Fruit fly (Drosophila melanogaster): ENCODE data around the gene Pfrx.

Gene Pfrx

dm6 chrX:19453138-19453537, 42.2 kb upstream of the Pfrx start (continued):
- no peak for TF ChIP-seq Hr78 (GFP tag; optimal IDR thresholded peaks at IDR 0.05)
- TF ChIP-seq ato (GFP tag; IDR thresholded peaks at IDR 0.05; ENCODE audit: partially characterized antibody), result no peak
- no peak for TF ChIP-seq dmrt11E (tag; optimal IDR thresholded peaks at IDR 0.05)
- no peak for TF ChIP-seq hth (optimal IDR thresholded peaks at IDR 0.05)
- TF ChIP-seq Side (GFP tag; optimal IDR thresholded peaks at IDR 0.05), result no peak
- no peak for TF ChIP-seq CG13123 (GFP tag; optimal IDR thresholded peaks at IDR 0.05)
- TF ChIP-seq CG31441 (GFP tag; IDR thresholded peaks at IDR 0.05), result peak; percentile 51
- 0 out of 3 replicates have a peak, but pooled peaks have one; percentile 7 for TF ChIP-seq Mrtf (GFP tag; IDR thresholded peaks at IDR 0.05)
- TF ChIP-seq gem (tag; optimal IDR thresholded peaks at IDR 0.05), result peak; percentile 60
- TF ChIP-seq MESR4 (GFP tag; optimal IDR thresholded peaks at IDR 0.05), result no peak
- TF ChIP-seq tna (GFP tag; IDR thresholded peaks at IDR 0.05; ENCODE audit: partially characterized antibody), result no peak
- TF ChIP-seq sug (tag; optimal IDR thresholded peaks at IDR 0.05), result peak; percentile 4
- TF ChIP-seq Asciz (GFP tag; optimal IDR thresholded peaks at IDR 0.05), result no peak
- TF ChIP-seq ttk (GFP tag; IDR thresholded peaks at IDR 0.05), result 0 out of 2 replicates have a peak, but pooled peaks have one; percentile 19
- peak; percentile 32 for TF ChIP-seq CG30403 (GFP tag; optimal IDR thresholded peaks at IDR 0.05)
- TF ChIP-seq CG13287 (GFP tag; IDR thresholded peaks at IDR 0.05; ENCODE audit: partially characterized antibody), result no peak
- peak; percentile 56; the same call in 1 of the 3 replicates for TF ChIP-seq ci (GFP tag; IDR thresholded peaks at IDR 0.05)
- no peak for TF ChIP-seq CG14965 (GFP tag; optimal IDR thresholded peaks at IDR 0.05; ENCODE audit: borderline replicate concordance)
- TF ChIP-seq twi (tag; optimal IDR thresholded peaks at IDR 0.05), result no peak
- peak; percentile 48 for TF ChIP-seq Oli (tag; optimal IDR thresholded peaks at IDR 0.05)
- TF ChIP-seq stc (GFP tag; IDR thresholded peaks at IDR 0.05), result no peak
- TF ChIP-seq esg (GFP tag; conservative IDR thresholded peaks at IDR 0.05), result peak; percentile 44
- TF ChIP-seq E2f2 (GFP tag; IDR thresholded peaks at IDR 0.05), result no peak
- peak; percentile 26 for TF ChIP-seq CG10267 (tag; optimal IDR thresholded peaks at IDR 0.05)
- peak; percentile 45 for TF ChIP-seq Sox102F (GFP tag; optimal IDR thresholded peaks at IDR 0.05)
- no peak for TF ChIP-seq Antp (GFP tag; optimal IDR thresholded peaks at IDR 0.05)
- no peak for TF ChIP-seq en (GFP tag; optimal IDR thresholded peaks at IDR 0.05)
- no peak for TF ChIP-seq abd-A (tag; optimal IDR thresholded peaks at IDR 0.05)
- no peak for TF ChIP-seq CG7963 (GFP tag; IDR thresholded peaks at IDR 0.05; ENCODE audit: partially characterized antibody)
- no peak for TF ChIP-seq dati (GFP tag; IDR thresholded peaks at IDR 0.05)
- TF ChIP-seq CG6689 (GFP tag; IDR thresholded peaks at IDR 0.05), result no peak
- TF ChIP-seq CG16815 (GFP tag; optimal IDR thresholded peaks at IDR 0.05), result no peak
- no peak for TF ChIP-seq Mad (GFP tag; optimal IDR thresholded peaks at IDR 0.05)
- TF ChIP-seq CHES-1-like (GFP tag; optimal IDR thresholded peaks at IDR 0.05), result no peak
- peak; percentile 65 for TF ChIP-seq Fer1 (GFP tag; optimal IDR thresholded peaks at IDR 0.05)
- no peak for TF ChIP-seq jumu (GFP tag; optimal IDR thresholded peaks at IDR 0.05)
- TF ChIP-seq CG9215 (GFP tag; IDR thresholded peaks at IDR 0.05), result no peak; the same call in 1 of the 2 replicates
- no peak for TF ChIP-seq CG4707 (GFP tag; optimal IDR thresholded peaks at IDR 0.05)
- TF ChIP-seq emc (GFP tag; optimal IDR thresholded peaks at IDR 0.05), result no peak
- no peak for TF ChIP-seq prd (optimal IDR thresholded peaks at IDR 0.05)
- TF ChIP-seq prd (GFP tag; IDR thresholded peaks at IDR 0.05), result peak; percentile 47; the same call in 2 of the 3 replicates
- TF ChIP-seq CG15269 (tag; optimal IDR thresholded peaks at IDR 0.05), result peak; percentile 52
- peak; percentile 53 for TF ChIP-seq unpg (GFP tag; optimal IDR thresholded peaks at IDR 0.05)
- TF ChIP-seq CG8944 (GFP tag; optimal IDR thresholded peaks at IDR 0.05), result no peak
- TF ChIP-seq CG3281 (GFP tag; optimal IDR thresholded peaks at IDR 0.05), result peak; percentile 55
- TF ChIP-seq Scr (GFP tag; IDR thresholded peaks at IDR 0.05; ENCODE audit: partially characterized antibody), result no peak
- no peak for TF ChIP-seq YL-1 (GFP tag; optimal IDR thresholded peaks at IDR 0.05)
- TF ChIP-seq Usf (GFP tag; optimal IDR thresholded peaks at IDR 0.05), result no peak
- TF ChIP-seq ac (GFP tag; optimal IDR thresholded peaks at IDR 0.05), result no peak
- no peak for TF ChIP-seq CG4360 (GFP tag; IDR thresholded peaks at IDR 0.05)
- TF ChIP-seq CG1529 (GFP tag; optimal IDR thresholded peaks at IDR 0.05), result no peak
